Worm (Caenorhabditis elegans) whole organism, L2 larva: ENCODE data around the gene Y7A5A.13.

Experiments
- F13H6.1 ChIP-seq: sonication (generic microtip); optimal IDR thresholded peaks from 2 replicates; lab custom pipeline; 2016; ENCODE audit warnings: missing genetic modification characterization, missing compliant biosample characterization
- R02D3.7 ChIP-seq: fragments of 150-350 bp; optimal IDR thresholded peaks from 2 replicates; lab custom pipeline; 2014; ENCODE audit warnings: missing biosample characterization, missing genetic modification characterization
- Y55F3AM.14 ChIP-seq: fragments of 200-800 bp; sonication (Bioruptor generic); optimal IDR thresholded peaks from 2 replicates; lab custom pipeline; 2018; ENCODE audit warnings: mild to moderate bottlenecking, missing genetic modification characterization, missing compliant biosample characterization
- ZK546.5 ChIP-seq: sonication (generic microtip); optimal IDR thresholded peaks from 2 replicates; lab custom pipeline; 2017; ENCODE audit warnings: missing biosample characterization, missing genetic modification characterization
- alr-1 ChIP-seq: fragments of 150-350 bp; optimal IDR thresholded peaks from 2 replicates; lab custom pipeline; 2014; ENCODE audit warnings: missing biosample characterization, missing genetic modification characterization
- aly-2 ChIP-seq: fragments of 150-350 bp; optimal IDR thresholded peaks from 2 replicates; lab custom pipeline; 2014; ENCODE audit warnings: missing biosample characterization, missing genetic modification characterization
- ama-1 ChIP-seq: fragments of 150-350 bp; optimal IDR thresholded peaks from 2 replicates; lab custom pipeline; 2018; ENCODE audit warnings: inconsistent platforms
- blmp-1 ChIP-seq: sonication (generic microtip); optimal IDR thresholded peaks from 2 replicates; lab custom pipeline; 2017; ENCODE audit warnings: missing genetic modification characterization, mild to moderate bottlenecking, missing compliant biosample characterization, antibody characterized with exemption, moderate library complexity; ENCODE audit not compliant: insufficient read depth
- ceh-16 ChIP-seq: fragments of 150-350 bp; optimal IDR thresholded peaks from 2 replicates; lab custom pipeline; 2014; ENCODE audit warnings: missing biosample characterization, missing genetic modification characterization
- ceh-82 ChIP-seq: fragments of 150-350 bp; optimal IDR thresholded peaks from 2 replicates; lab custom pipeline; 2014; ENCODE audit warnings: missing biosample characterization, missing genetic modification characterization
- crh-2 ChIP-seq: sonication (generic microtip); optimal IDR thresholded peaks from 2 replicates; lab custom pipeline; 2017; ENCODE audit warnings: missing biosample characterization, missing genetic modification characterization
- dmd-4 ChIP-seq: sonication (generic microtip); optimal IDR thresholded peaks from 2 replicates; lab custom pipeline; 2017; ENCODE audit warnings: missing biosample characterization, missing genetic modification characterization
- egl-27 ChIP-seq: sonication (generic microtip); optimal IDR thresholded peaks from 3 replicates; lab custom pipeline; 2017; ENCODE audit warnings: missing biosample characterization, missing genetic modification reagents, missing genetic modification characterization
- elt-1 ChIP-seq: fragments of 150-350 bp; optimal IDR thresholded peaks from 2 replicates; lab custom pipeline; 2014; ENCODE audit warnings: missing biosample characterization, missing genetic modification characterization
- elt-3 ChIP-seq: sonication (generic microtip); optimal IDR thresholded peaks from 2 replicates; lab custom pipeline; 2017; ENCODE audit warnings: missing biosample characterization, missing genetic modification characterization
- fos-1 ChIP-seq: fragments of 150-350 bp; optimal IDR thresholded peaks from 2 replicates; lab custom pipeline; 2014; ENCODE audit warnings: missing biosample characterization, missing genetic modification characterization
- gmeb-1 ChIP-seq: fragments of 150-350 bp; optimal IDR thresholded peaks from 2 replicates; lab custom pipeline; 2014; ENCODE audit warnings: missing biosample characterization, missing genetic modification characterization
- lin-11 ChIP-seq: fragments of 150-350 bp; sonication (generic microtip); optimal IDR thresholded peaks from 2 replicates; lab custom pipeline; 2014; ENCODE audit warnings: missing biosample characterization, missing genetic modification characterization, inconsistent platforms, mixed read lengths
- lin-13 ChIP-seq: fragments of 150-350 bp; optimal IDR thresholded peaks from 2 replicates; lab custom pipeline; 2014; ENCODE audit warnings: missing biosample characterization, missing genetic modification reagents, missing genetic modification characterization
- lin-39 ChIP-seq: fragments of 150-350 bp; optimal IDR thresholded peaks from 2 replicates; lab custom pipeline; 2014; ENCODE audit warnings: missing biosample characterization, missing genetic modification reagents, missing genetic modification characterization
- lsy-2 ChIP-seq, 2 experiments: fragments of 150-350 bp in 1 of 2; sonication (generic microtip) in 1 of 2; optimal IDR thresholded peaks; 2 replicates each; lab custom pipeline; 2014 to 2017; ENCODE audit warnings: missing biosample characterization in 2 of 2, missing genetic modification characterization in 2 of 2
- mab-5 ChIP-seq: fragments of 150-350 bp; optimal IDR thresholded peaks from 2 replicates; lab custom pipeline; 2014; ENCODE audit warnings: missing biosample characterization, missing genetic modification characterization
- mbf-1 ChIP-seq: sonication (generic microtip); optimal IDR thresholded peaks from 2 replicates; lab custom pipeline; 2017; ENCODE audit warnings: missing biosample characterization, missing genetic modification characterization
- nhr-10 ChIP-seq: sonication (generic microtip); optimal IDR thresholded peaks from 2 replicates; lab custom pipeline; 2017; ENCODE audit warnings: missing biosample characterization, missing genetic modification characterization
- nhr-11 ChIP-seq: fragments of 150-350 bp; optimal IDR thresholded peaks from 2 replicates; lab custom pipeline; 2014; ENCODE audit warnings: missing biosample characterization, missing genetic modification characterization
- nhr-12 ChIP-seq: fragments of 150-350 bp; optimal IDR thresholded peaks from 2 replicates; lab custom pipeline; 2014; ENCODE audit warnings: missing biosample characterization, missing genetic modification characterization
- nhr-129 ChIP-seq: fragments of 150-350 bp; optimal IDR thresholded peaks from 2 replicates; lab custom pipeline; 2014; ENCODE audit warnings: missing biosample characterization, missing genetic modification characterization
- nhr-21 ChIP-seq: fragments of 150-350 bp; optimal IDR thresholded peaks from 2 replicates; lab custom pipeline; 2014; ENCODE audit warnings: missing biosample characterization, missing genetic modification characterization
- nhr-23 ChIP-seq: fragments of 150-350 bp; optimal IDR thresholded peaks from 2 replicates; lab custom pipeline; 2014; ENCODE audit warnings: missing biosample characterization, missing genetic modification reagents, missing genetic modification characterization
- nhr-237 ChIP-seq: fragments of 150-350 bp; optimal IDR thresholded peaks from 2 replicates; lab custom pipeline; 2014; ENCODE audit warnings: missing biosample characterization, missing genetic modification characterization
- nhr-25 ChIP-seq: fragments of 150-350 bp; sonication (generic microtip); optimal IDR thresholded peaks from 3 replicates; lab custom pipeline; 2014; ENCODE audit warnings: missing biosample characterization, missing genetic modification characterization
- nhr-6 ChIP-seq: fragments of 150-350 bp; optimal IDR thresholded peaks from 2 replicates; lab custom pipeline; 2014; ENCODE audit warnings: missing biosample characterization, missing genetic modification characterization
- nhr-77 ChIP-seq: fragments of 150-350 bp; optimal IDR thresholded peaks from 2 replicates; lab custom pipeline; 2014; ENCODE audit warnings: missing biosample characterization, missing genetic modification characterization
- peb-1 ChIP-seq: fragments of 150-350 bp; optimal IDR thresholded peaks from 2 replicates; lab custom pipeline; 2014; ENCODE audit warnings: missing biosample characterization, missing genetic modification characterization
- sem-4 ChIP-seq: fragments of 150-350 bp; optimal IDR thresholded peaks from 2 replicates; lab custom pipeline; 2014; ENCODE audit warnings: missing biosample characterization, missing genetic modification reagents, missing genetic modification characterization
- skn-1 ChIP-seq: sonication (generic microtip); optimal IDR thresholded peaks from 2 replicates; lab custom pipeline; 2017; ENCODE audit warnings: missing biosample characterization, missing genetic modification characterization
- sma-3 ChIP-seq: sonication (generic microtip); optimal IDR thresholded peaks from 2 replicates; lab custom pipeline; 2016; ENCODE audit warnings: missing genetic modification reagents, missing genetic modification characterization, missing compliant biosample characterization
- sma-9 ChIP-seq, 2 experiments: fragments of 150-350 bp in 1 of 2; sonication (generic microtip) in 1 of 2; optimal IDR thresholded peaks; 2 replicates each; lab custom pipeline; 2014 to 2016; ENCODE audit warnings: missing genetic modification characterization in 2 of 2, mild to moderate bottlenecking in 1 of 2, missing biosample characterization in 1 of 2, missing compliant biosample characterization in 1 of 2, missing genetic modification reagents in 1 of 2, moderate library complexity in 1 of 2
- snpc-4 ChIP-seq: fragments of 150-350 bp; optimal IDR thresholded peaks from 2 replicates; lab custom pipeline; 2014; ENCODE audit warnings: missing biosample characterization, missing genetic modification characterization
- unc-39 ChIP-seq: fragments of 150-350 bp; optimal IDR thresholded peaks from 2 replicates; lab custom pipeline; 2014; ENCODE audit warnings: missing biosample characterization, missing genetic modification characterization
- unc-55 ChIP-seq: fragments of 150-350 bp; sonication (generic microtip); optimal IDR thresholded peaks from 3 replicates; lab custom pipeline; 2014; ENCODE audit warnings: missing biosample characterization, missing genetic modification reagents, missing genetic modification characterization
- unc-62 ChIP-seq: fragments of 150-350 bp; optimal IDR thresholded peaks from 2 replicates; lab custom pipeline; 2014; ENCODE audit warnings: missing biosample characterization, missing genetic modification reagents, missing genetic modification characterization
- zag-1 ChIP-seq: fragments of 150-350 bp; optimal IDR thresholded peaks from 2 replicates; lab custom pipeline; 2014; ENCODE audit warnings: missing biosample characterization, missing genetic modification characterization
- ztf-1 ChIP-seq: fragments of 200-800 bp; sonication (Bioruptor generic); conservative IDR thresholded peaks from 2 replicates; pipeline ENCODE4 v1.3.6; 2022; ENCODE audit warnings: missing genetic modification characterization, missing compliant biosample characterization
- ztf-11 ChIP-seq: sonication (generic microtip); optimal IDR thresholded peaks from 2 replicates; lab custom pipeline; 2017; ENCODE audit warnings: missing biosample characterization, missing genetic modification characterization
- ztf-4 ChIP-seq: fragments of 150-350 bp; optimal IDR thresholded peaks from 2 replicates; lab custom pipeline; 2014; ENCODE audit warnings: missing biosample characterization, missing genetic modification characterization

Y7A5A.13 gene

DNA sequence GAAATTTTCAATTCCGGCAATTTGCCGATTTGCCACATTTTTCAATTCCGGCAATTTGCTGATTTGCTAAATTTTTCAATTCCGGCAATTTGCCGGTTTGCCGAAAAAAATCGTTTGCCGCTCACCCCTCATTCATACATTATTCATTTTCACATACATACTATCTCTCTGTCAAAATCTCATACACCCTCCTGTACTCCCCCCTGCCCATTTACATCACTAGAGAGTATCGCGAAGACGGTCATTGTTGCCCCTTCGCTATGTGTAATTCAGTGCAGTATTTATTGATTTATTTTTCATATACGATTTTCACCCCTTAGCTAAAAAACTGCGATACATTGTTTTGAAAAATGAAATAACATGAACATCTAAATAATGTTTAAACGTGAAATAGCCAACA lies 37.2 kb upstream of the Y7A5A.13 start (continued):
- TF ChIP-seq zag-1 (tag; lab: Kevin White, UChicago) (no peak), nhr-237 (tag; lab: Kevin White, UChicago) (peak; percentile 40), sma-3 (GFP tag; lab: Kevin White, UChicago) (peak; percentile 86), ceh-16 (tag; lab: Kevin White, UChicago) (peak; percentile 46), nhr-21 (peak; percentile 86), nhr-10 (no peak), peb-1 (no peak), unc-55 (GFP tag; lab: Kevin White, UChicago) (peak; percentile 54), nhr-12 (tag; lab: Kevin White, UChicago) (no peak), lin-11 (peak; percentile 9), fos-1 (tag; lab: Kevin White, UChicago) (peak; percentile 55), sma-9 (GFP tag; optimal IDR thresholded peaks at IDR 0.05; lab: Kevin White, UChicago) (peak; percentile 83), sma-9 (tag; optimal IDR thresholded peaks at IDR 0.05; lab: Kevin White, UChicago) (no peak)
- TF ChIP-seq, all 48 proteins: peak for 21

DNA sequence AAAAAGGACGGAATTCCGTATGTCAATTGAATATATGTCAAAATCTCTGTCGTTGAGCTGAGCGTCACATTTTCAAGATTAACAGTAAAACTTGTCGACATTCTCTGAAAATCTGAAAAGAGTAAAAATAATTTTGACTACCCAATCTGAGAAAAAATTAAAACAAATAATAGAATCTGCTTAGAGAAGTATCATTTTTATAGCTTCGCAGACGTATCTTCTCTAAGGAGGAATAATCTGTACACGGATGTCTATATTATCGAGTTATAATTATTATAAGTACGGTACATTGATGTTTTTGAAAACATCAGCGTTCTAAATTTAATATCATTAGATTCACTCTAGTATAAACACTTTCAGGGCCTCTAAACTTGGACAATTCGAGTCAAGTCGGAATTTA lies 33.1 kb upstream of the Y7A5A.13 start, which contains the start of gene srg-64:
TSS of gene srg-64 (minus strand) at position 101 of the 400 bp plus-strand sequence.
- TF ChIP-seq gmeb-1 (no peak), sem-4 (tag; lab: Kevin White, UChicago) (no peak), nhr-23 (no peak), ama-1 (lab: Kevin White, UChicago) (no peak), ceh-82 (no peak), peb-1 (no peak), mbf-1 (tag; lab: Kevin White, UChicago) (no peak), F13H6.1 (tag; lab: Kevin White, UChicago) (no peak), nhr-129 (tag; lab: Kevin White, UChicago) (no peak), unc-55 (GFP tag; lab: Kevin White, UChicago) (no peak), dmd-4 (tag; lab: Kevin White, UChicago) (no peak), nhr-237 (tag; lab: Kevin White, UChicago) (no peak), ztf-1 (GFP tag; lab: Robert Waterston, UW) (no peak), fos-1 (tag; lab: Kevin White, UChicago) (no peak), alr-1 (tag; lab: Kevin White, UChicago) (no peak), egl-27 (tag; lab: Kevin White, UChicago) (no peak), lsy-2 (tag; optimal IDR thresholded peaks at IDR 0.05; lab: Kevin White, UChicago) (no peak), ZK546.5 (tag; lab: Kevin White, UChicago) (no peak), snpc-4 (no peak), elt-3 (no peak)

DNA sequence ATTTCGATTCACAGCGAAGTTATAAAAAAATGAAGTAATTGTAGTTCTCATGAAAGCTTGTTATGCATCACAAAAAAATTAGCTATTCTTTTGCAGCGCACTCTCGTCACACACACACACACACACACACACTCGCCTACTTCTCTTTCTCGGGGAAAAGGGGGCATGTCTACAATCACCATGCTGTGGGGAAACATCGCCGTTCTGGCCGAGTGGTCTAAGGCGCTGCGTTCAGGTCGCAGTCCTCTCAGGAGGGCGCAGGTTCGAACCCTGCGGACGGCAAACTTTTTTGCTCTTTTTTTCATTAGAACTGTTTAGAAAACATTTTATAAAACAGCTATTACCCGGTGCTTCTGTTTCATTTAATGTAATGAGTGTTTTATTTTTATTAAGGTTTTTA lies 31.8 kb upstream of the Y7A5A.13 start:
- TF ChIP-seq unc-39 (tag; lab: Kevin White, UChicago): no peak
- peak; percentile 63 for TF ChIP-seq unc-55 (GFP tag; lab: Kevin White, UChicago)
- no peak for TF ChIP-seq ZK546.5 (tag; lab: Kevin White, UChicago)
- peak; percentile 33 to 59 for TF ChIP-seq lsy-2 (tag; optimal IDR thresholded peaks at IDR 0.05; lab: Kevin White, UChicago)
- TF ChIP-seq mab-5 (tag; lab: Kevin White, UChicago): no peak
- TF ChIP-seq lin-11: peak; percentile 57
- TF ChIP-seq nhr-77 (tag; lab: Kevin White, UChicago): no peak
- TF ChIP-seq nhr-11 (tag; lab: Kevin White, UChicago): no peak
- TF ChIP-seq elt-3: no peak
- peak; percentile 41 for TF ChIP-seq Y55F3AM.14
- no peak for TF ChIP-seq ama-1 (lab: Kevin White, UChicago)
- TF ChIP-seq sma-9 (GFP tag; optimal IDR thresholded peaks at IDR 0.05; lab: Kevin White, UChicago): peak; percentile 53
- TF ChIP-seq sma-9 (tag; optimal IDR thresholded peaks at IDR 0.05; lab: Kevin White, UChicago): no peak
- no peak for TF ChIP-seq ztf-11
- TF ChIP-seq aly-2: no peak
- TF ChIP-seq mbf-1 (tag; lab: Kevin White, UChicago): no peak
- no peak for TF ChIP-seq elt-1 (tag; lab: Kevin White, UChicago)
- TF ChIP-seq skn-1: no peak
- no peak for TF ChIP-seq R02D3.7 (tag; lab: Kevin White, UChicago)
- TF ChIP-seq nhr-12 (tag; lab: Kevin White, UChicago): no peak
- no peak for TF ChIP-seq alr-1 (tag; lab: Kevin White, UChicago)
- no peak for TF ChIP-seq ztf-1 (GFP tag; lab: Robert Waterston, UW)
- TF ChIP-seq zag-1 (tag; lab: Kevin White, UChicago): peak; percentile 2
- peak; percentile 43 for TF ChIP-seq fos-1 (tag; lab: Kevin White, UChicago)
- TF ChIP-seq nhr-25 (tag; lab: Kevin White, UChicago): no peak
- peak; percentile 52 for TF ChIP-seq lin-13
- TF ChIP-seq nhr-10: no peak
- TF ChIP-seq nhr-6 (tag; lab: Kevin White, UChicago): no peak
- no peak for TF ChIP-seq lin-39 (tag; lab: Kevin White, UChicago)
- TF ChIP-seq ceh-82: no peak
- no peak for TF ChIP-seq nhr-23
- TF ChIP-seq blmp-1 (tag; lab: Kevin White, UChicago): no peak
- TF ChIP-seq gmeb-1: peak; percentile 57
- TF ChIP-seq nhr-21: no peak
- TF ChIP-seq sem-4 (tag; lab: Kevin White, UChicago): no peak
- peak; percentile 39 for TF ChIP-seq sma-3 (GFP tag; lab: Kevin White, UChicago)
- no peak for TF ChIP-seq unc-62
- TF ChIP-seq nhr-129 (tag; lab: Kevin White, UChicago): peak; percentile 84
- peak; percentile 41 for TF ChIP-seq F13H6.1 (tag; lab: Kevin White, UChicago)
- TF ChIP-seq nhr-237 (tag; lab: Kevin White, UChicago): no peak
- no peak for TF ChIP-seq dmd-4 (tag; lab: Kevin White, UChicago)
- peak; percentile 8 for TF ChIP-seq ceh-16 (tag; lab: Kevin White, UChicago)
- TF ChIP-seq ztf-4: no peak
- peak; percentile 59 for TF ChIP-seq crh-2
